Fruit fly (Drosophila melanogaster): Measurements from ENCODE around the gene CG16815.

CG16815 gene

dm6 chr2L:13266627-13267026, 37.0 kb downstream of the CG16815 start:
- no peak for TF ChIP-seq CG11456 (GFP tag; IDR thresholded peaks at IDR 0.05)
- TF ChIP-seq MBD-R2 (GFP tag; IDR thresholded peaks at IDR 0.05): no peak
- TF ChIP-seq Jarid2 (GFP tag; optimal IDR thresholded peaks at IDR 0.05): peak; percentile 13
- TF ChIP-seq fd96Cb (tag; optimal IDR thresholded peaks at IDR 0.05): no peak
- no peak for TF ChIP-seq ato (GFP tag; IDR thresholded peaks at IDR 0.05; ENCODE audit: partially characterized antibody)
- TF ChIP-seq CG18764 (GFP tag; optimal IDR thresholded peaks at IDR 0.05): no peak
- no peak for TF ChIP-seq cwo (GFP tag; optimal IDR thresholded peaks at IDR 0.05)
- TF ChIP-seq zfh1 (GFP tag; IDR thresholded peaks at IDR 0.05): no peak
- no peak for TF ChIP-seq CG14710 (tag; optimal IDR thresholded peaks at IDR 0.05)
- no peak for TF ChIP-seq ac (GFP tag; optimal IDR thresholded peaks at IDR 0.05)
- TF ChIP-seq Hr78 (GFP tag; optimal IDR thresholded peaks at IDR 0.05): no peak
- TF ChIP-seq Xrp1 (GFP tag; IDR thresholded peaks at IDR 0.05): no peak
- peak; percentile 83 for TF ChIP-seq Ets65A (GFP tag)
- TF ChIP-seq CG16779 (GFP tag; IDR thresholded peaks at IDR 0.05): no peak
- 0 out of 3 replicates have a peak, but pooled peaks have one; percentile 21 for TF ChIP-seq row (GFP tag; IDR thresholded peaks at IDR 0.05)
- no peak for TF ChIP-seq schlank (tag; optimal IDR thresholded peaks at IDR 0.05)
- TF ChIP-seq CG16815 (GFP tag; optimal IDR thresholded peaks at IDR 0.05): no peak
- TF ChIP-seq Med (GFP tag): peak; percentile 22
- TF ChIP-seq CG8388 (GFP tag; optimal IDR thresholded peaks at IDR 0.05): no peak
- no peak for TF ChIP-seq zen2 (GFP tag; IDR thresholded peaks at IDR 0.05; ENCODE audit: partially characterized antibody)
- TF ChIP-seq CG14050 (GFP tag; IDR thresholded peaks at IDR 0.05): no peak
- TF ChIP-seq eyg (GFP tag; optimal IDR thresholded peaks at IDR 0.05): no peak
- TF ChIP-seq esg (GFP tag; conservative IDR thresholded peaks at IDR 0.05): no peak
- TF ChIP-seq mirr (GFP tag; optimal IDR thresholded peaks at IDR 0.05): no peak
- TF ChIP-seq CG11247 (GFP tag; IDR thresholded peaks at IDR 0.05): no peak
- TF ChIP-seq CG34422 (GFP tag; IDR thresholded peaks at IDR 0.05): no peak
- TF ChIP-seq gt (GFP tag; IDR thresholded peaks at IDR 0.05): no peak
- TF ChIP-seq CG13624 (GFP tag; optimal IDR thresholded peaks at IDR 0.05): no peak
- TF ChIP-seq CG17568 (GFP tag; optimal IDR thresholded peaks at IDR 0.05): no peak
- no peak for TF ChIP-seq Taf1 (GFP tag; IDR thresholded peaks at IDR 0.05)
- TF ChIP-seq CG11504 (tag; optimal IDR thresholded peaks at IDR 0.05): peak; percentile 96
- no peak for TF ChIP-seq zen (tag; optimal IDR thresholded peaks at IDR 0.05)
- peak; percentile 55 for TF ChIP-seq sens (GFP tag)
- TF ChIP-seq CG4282 (GFP tag; optimal IDR thresholded peaks at IDR 0.05): no peak
- peak; percentile 43; the same call in 1 of the 2 replicates for TF ChIP-seq Drgx (GFP tag; IDR thresholded peaks at IDR 0.05)
- no peak for TF ChIP-seq corto (GFP tag; optimal IDR thresholded peaks at IDR 0.05)
- no peak for TF ChIP-seq pho (GFP tag; optimal IDR thresholded peaks at IDR 0.05)
- TF ChIP-seq CG10959 (GFP tag; IDR thresholded peaks at IDR 0.05): no peak
- no peak for TF ChIP-seq peb (GFP tag; IDR thresholded peaks at IDR 0.05)
- no peak for TF ChIP-seq CG12155 (GFP tag; optimal IDR thresholded peaks at IDR 0.05)
- TF ChIP-seq CrebB (tag; optimal IDR thresholded peaks at IDR 0.05): no peak
- no peak for TF ChIP-seq gfzf (GFP tag; optimal IDR thresholded peaks at IDR 0.05)
- TF ChIP-seq al (GFP tag; IDR thresholded peaks at IDR 0.05): no peak
- TF ChIP-seq H2.0 (GFP tag; IDR thresholded peaks at IDR 0.05): no peak
- TF ChIP-seq usp (GFP tag; optimal IDR thresholded peaks at IDR 0.05): no peak
- TF ChIP-seq dan (GFP tag; IDR thresholded peaks at IDR 0.05): no peak
- no peak for TF ChIP-seq CG8944 (GFP tag; optimal IDR thresholded peaks at IDR 0.05)
- no peak for TF ChIP-seq Neu2 (GFP tag; optimal IDR thresholded peaks at IDR 0.05; ENCODE audit: borderline replicate concordance)
- peak; percentile 87 for TF ChIP-seq CG5180 (GFP tag; optimal IDR thresholded peaks at IDR 0.05)
- TF ChIP-seq CG8290 (GFP tag; optimal IDR thresholded peaks at IDR 0.05): no peak
- no peak for TF ChIP-seq CG8290 (tag; optimal IDR thresholded peaks at IDR 0.05)
- TF ChIP-seq BEAF-32 (GFP tag; optimal IDR thresholded peaks at IDR 0.05): no peak
- TF ChIP-seq Ptx1 (GFP tag; IDR thresholded peaks at IDR 0.05): no peak

Measured in whole organism, embryonic.